Worm (Caenorhabditis elegans): ENCODE data around the gene fbxc-52.

fbxc-52 gene

DNA sequence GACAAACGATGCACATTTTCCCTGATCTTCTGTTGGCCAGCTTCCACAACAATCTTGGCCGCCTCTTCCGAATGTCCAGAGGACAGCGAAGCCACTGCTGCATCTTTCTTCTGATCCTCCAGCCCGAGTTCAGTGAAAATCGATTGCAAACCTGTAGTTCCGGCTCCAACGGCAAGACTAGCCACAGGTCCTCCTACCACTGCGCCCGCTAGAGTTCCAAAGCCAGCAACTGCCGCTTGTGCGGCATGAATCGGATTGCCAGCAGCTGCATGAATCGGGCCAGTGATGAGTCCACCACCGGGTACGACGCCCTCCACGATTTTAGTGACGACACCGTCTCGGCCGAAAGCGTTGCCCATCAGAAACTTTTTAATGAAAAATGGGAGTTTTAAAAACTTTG is 28.7 kb upstream of the fbxc-52 start, which contains the start of gene ifas-1:
ifas-1 (minus strand) TSS at position 387 of the 400 bp plus-strand sequence.
- TF ChIP-seq C08G9.2 (tag; optimal IDR thresholded peaks at IDR 0.05) = no peak
- no peak for TF ChIP-seq syd-9 (tag; optimal IDR thresholded peaks at IDR 0.05)
- TF ChIP-seq ceh-24 (tag; optimal IDR thresholded peaks at IDR 0.05) = no peak
- no peak for TF ChIP-seq ahr-1 (tag; optimal IDR thresholded peaks at IDR 0.05)
- TF ChIP-seq unc-86 (tag; optimal IDR thresholded peaks at IDR 0.05) = no peak

DNA sequence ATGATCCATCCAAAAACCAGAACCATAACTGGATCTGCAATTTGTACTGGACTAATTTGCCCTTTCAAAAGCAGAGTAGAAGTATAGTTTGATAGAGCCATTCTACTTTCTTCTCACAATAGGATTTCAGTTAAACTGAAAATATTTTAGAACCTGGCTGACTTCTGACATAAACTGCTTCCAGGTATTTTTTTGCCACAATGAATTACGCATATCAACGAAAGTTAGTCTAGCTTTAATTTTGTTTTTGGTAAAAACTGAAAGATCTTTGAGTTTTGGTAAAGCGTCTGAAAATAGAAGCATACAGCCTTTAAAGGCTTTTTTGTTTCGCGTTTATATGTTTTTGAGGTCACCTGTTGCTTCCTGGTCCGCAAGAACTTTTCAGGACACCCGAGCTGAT is 26.4 kb upstream of the fbxc-52 start, which contains the start of gene srx-101:
srx-101 (minus strand) TSS at position 101 of the 400 bp plus-strand sequence.
- TF ChIP-seq hlh-13 (GFP tag; optimal IDR thresholded peaks at IDR 0.05) (no peak), ceh-24 (tag; optimal IDR thresholded peaks at IDR 0.05) (no peak), ceh-9 (tag; optimal IDR thresholded peaks at IDR 0.05) (no peak), dve-1 (tag; optimal IDR thresholded peaks at IDR 0.05) (no peak)

DNA sequence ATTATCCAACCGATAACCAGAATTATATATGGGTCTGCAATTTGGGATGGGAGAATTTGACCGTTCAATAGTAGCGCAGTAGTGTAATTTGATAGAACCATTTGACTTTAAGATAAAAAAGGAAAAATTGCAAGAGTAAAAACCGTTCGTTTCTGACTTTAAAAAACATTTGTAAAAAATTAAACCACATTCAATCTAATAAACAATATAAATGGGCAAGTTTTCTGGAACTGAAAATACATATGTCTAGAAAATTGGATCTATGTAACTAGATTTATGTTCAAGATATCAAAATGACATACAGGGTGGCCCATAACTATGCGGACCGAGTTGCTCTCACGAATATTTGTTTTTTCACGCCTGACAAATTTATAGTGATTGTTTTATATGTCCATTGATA is 22.4 kb upstream of the fbxc-52 start, which contains the start of gene srx-102:
srx-102 (minus strand) TSS at position 101 of the 400 bp plus-strand sequence.
- no peak for TF ChIP-seq tbx-2 (tag; optimal IDR thresholded peaks at IDR 0.05)
- TF ChIP-seq madf-2 (tag; optimal IDR thresholded peaks at IDR 0.05) = no peak

DNA sequence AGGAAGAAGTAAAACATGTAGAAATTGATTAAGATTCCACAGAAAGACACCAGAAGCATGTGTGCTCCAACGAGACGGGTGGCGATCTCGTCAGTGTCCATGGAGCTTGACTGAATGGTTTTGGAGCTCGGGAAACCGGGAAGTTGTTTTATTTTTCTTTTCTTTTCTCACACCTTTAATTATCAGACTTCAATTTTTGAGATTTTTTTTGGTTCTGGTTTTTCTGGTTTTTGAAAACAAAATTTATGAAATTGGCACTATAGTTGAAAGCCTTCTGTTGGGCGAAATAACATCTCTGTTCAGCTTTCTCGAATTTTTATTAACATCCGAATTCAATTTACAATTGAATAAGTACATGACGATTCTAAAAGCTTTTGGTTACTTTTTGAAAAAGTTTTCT is 17.5 kb upstream of the fbxc-52 start, which contains the start of gene srx-104:
srx-104 (minus strand) TSS at position 101 of the 400 bp plus-strand sequence.
- no peak for TF ChIP-seq K02D7.2 (tag; optimal IDR thresholded peaks at IDR 0.05)
- TF ChIP-seq F13H6.1 (tag; optimal IDR thresholded peaks at IDR 0.05) = no peak
- no peak for TF ChIP-seq nhr-11 (tag; optimal IDR thresholded peaks at IDR 0.05)
- no peak for TF ChIP-seq dmd-4 (tag; optimal IDR thresholded peaks at IDR 0.05; ENCODE audit: borderline replicate concordance)
- no peak for TF ChIP-seq C08G9.2 (tag; optimal IDR thresholded peaks at IDR 0.05)
- no peak for TF ChIP-seq ceh-6 (GFP tag; optimal IDR thresholded peaks at IDR 0.05)
- TF ChIP-seq zip-5 (tag; optimal IDR thresholded peaks at IDR 0.05) = no peak
- TF ChIP-seq dve-1 (tag; optimal IDR thresholded peaks at IDR 0.05) = no peak
- TF ChIP-seq hlh-6 (tag; optimal IDR thresholded peaks at IDR 0.05) = no peak
- no peak for TF ChIP-seq ref-2 (tag; optimal IDR thresholded peaks at IDR 0.05)
- no peak for TF ChIP-seq unc-3 (GFP tag; conservative IDR thresholded peaks at IDR 0.05)
- TF ChIP-seq unc-3 (tag; optimal IDR thresholded peaks at IDR 0.05) = no peak
- TF ChIP-seq ceh-45 (GFP tag; IDR thresholded peaks at IDR 0.05) = no peak
- no peak for TF ChIP-seq sox-2 (GFP tag; IDR thresholded peaks at IDR 0.05)
- no peak for TF ChIP-seq ceh-9 (tag; optimal IDR thresholded peaks at IDR 0.05)
- TF ChIP-seq tbx-2 (tag; optimal IDR thresholded peaks at IDR 0.05) = no peak
- TF ChIP-seq fkh-10 (GFP tag; optimal IDR thresholded peaks at IDR 0.05) = no peak
- TF ChIP-seq ahr-1 (tag; optimal IDR thresholded peaks at IDR 0.05) = no peak
- TF ChIP-seq unc-55 (GFP tag; optimal IDR thresholded peaks at IDR 0.05) = no peak
- no peak for TF ChIP-seq unc-42 (tag; optimal IDR thresholded peaks at IDR 0.05)
- TF ChIP-seq tbx-7 (tag; optimal IDR thresholded peaks at IDR 0.05) = no peak

DNA sequence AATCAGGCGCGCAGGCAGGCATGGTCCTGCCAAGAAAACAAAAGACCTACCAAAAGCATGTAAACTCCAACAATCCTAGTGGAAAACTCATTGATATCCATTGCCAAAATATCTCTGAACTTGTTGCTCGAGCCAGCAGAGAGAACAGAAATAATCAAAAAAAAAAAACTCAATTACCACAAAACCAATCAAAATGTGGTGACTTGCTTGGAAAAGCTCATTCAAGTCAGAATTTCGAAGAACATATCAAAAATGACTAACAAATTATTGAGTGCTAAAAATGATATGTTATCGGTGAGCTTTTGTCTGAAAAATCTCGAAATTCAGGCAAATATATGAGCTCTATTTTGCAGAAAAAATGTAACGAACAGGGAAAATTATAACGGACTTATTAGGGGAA is 15.8 kb upstream of the fbxc-52 start, which contains the start of gene srx-105:
srx-105 (minus strand) TSS at position 101 of the 400 bp plus-strand sequence.
- no peak for TF ChIP-seq lin-11 (tag; optimal IDR thresholded peaks at IDR 0.05)
- TF ChIP-seq tbx-2 (tag; optimal IDR thresholded peaks at IDR 0.05) = no peak
- TF ChIP-seq pat-9 (tag; optimal IDR thresholded peaks at IDR 0.05) = no peak
- no peak for TF ChIP-seq dve-1 (tag; optimal IDR thresholded peaks at IDR 0.05)
- TF ChIP-seq unc-3 (GFP tag; conservative IDR thresholded peaks at IDR 0.05) = no peak
- TF ChIP-seq unc-3 (tag; optimal IDR thresholded peaks at IDR 0.05) = no peak
- TF ChIP-seq sox-4 (tag; optimal IDR thresholded peaks at IDR 0.05) = no peak
- TF ChIP-seq hlh-8 (tag; optimal IDR thresholded peaks at IDR 0.05) = no peak
- TF ChIP-seq ztf-16 (tag; optimal IDR thresholded peaks at IDR 0.05) = no peak
- no peak for TF ChIP-seq nhr-11 (tag; optimal IDR thresholded peaks at IDR 0.05)
- no peak for TF ChIP-seq ceh-19 (GFP tag; optimal IDR thresholded peaks at IDR 0.05)
- no peak for TF ChIP-seq npax-4 (tag; optimal IDR thresholded peaks at IDR 0.05)
- no peak for TF ChIP-seq pqm-1 (tag; optimal IDR thresholded peaks at IDR 0.05)
- no peak for TF ChIP-seq unc-55 (GFP tag; optimal IDR thresholded peaks at IDR 0.05)
- TF ChIP-seq fkh-6 (tag; optimal IDR thresholded peaks at IDR 0.05) = no peak
- no peak for TF ChIP-seq elt-4 (tag; optimal IDR thresholded peaks at IDR 0.05)
- TF ChIP-seq T23F11.4 (GFP tag; optimal IDR thresholded peaks at IDR 0.05) = no peak
- no peak for TF ChIP-seq C38D4.7 (GFP tag; optimal IDR thresholded peaks at IDR 0.05)
- no peak for TF ChIP-seq hlh-13 (GFP tag; optimal IDR thresholded peaks at IDR 0.05)
- TF ChIP-seq nfya-1 (tag; optimal IDR thresholded peaks at IDR 0.05) = no peak

Data from whole organism, late embryonic.